Fruit fly (Drosophila melanogaster) whole organism, wandering third instar larva: ENCODE data around the gene Atox1.
A peak's percentile ranks its signal among the peaks of the same experiment; 100 is the strongest.

ENCODE experiments used
- Abd-B ChIP-seq: fragments of >200 bp; optimal IDR thresholded peaks from 2 replicates; lab custom pipeline; 2017; ENCODE audit warnings: missing biosample characterization, missing genetic modification characterization
- CG9705 ChIP-seq: fragments of 200-800 bp; sonication (Bioruptor generic); optimal IDR thresholded peaks from 2 replicates; lab custom pipeline; 2018; ENCODE audit warnings: missing biosample characterization, mild to moderate bottlenecking, missing genetic modification characterization
- CrebA ChIP-seq: fragments of 200-800 bp; sonication (Bioruptor generic); optimal IDR thresholded peaks from 2 replicates; lab custom pipeline; 2016; ENCODE audit warnings: missing biosample characterization, mild to moderate bottlenecking, missing genetic modification characterization, borderline replicate concordance
- Dfd ChIP-seq: fragments of >200 bp; optimal IDR thresholded peaks from 2 replicates; lab custom pipeline; 2017; ENCODE audit warnings: missing biosample characterization, missing genetic modification characterization
- Dif ChIP-seq: fragments of 200-275, 200-300 bp; sonication (Bioruptor generic); optimal IDR thresholded peaks from 2 replicates; lab custom pipeline; 2018; ENCODE audit warnings: missing biosample characterization, missing genetic modification characterization; ENCODE audit not compliant: partially characterized antibody
- GATAd ChIP-seq: sonication (Bioruptor generic); optimal IDR thresholded peaks from 2 replicates; lab custom pipeline; 2016; ENCODE audit warnings: missing biosample characterization, missing genetic modification characterization
- HLH106 ChIP-seq: fragments of 200-800 bp; optimal IDR thresholded peaks from 3 replicates; lab custom pipeline; 2019; ENCODE audit warnings: missing biosample characterization, mild to moderate bottlenecking, missing genetic modification characterization, moderate library complexity
- Hnf4 ChIP-seq: fragments of 200-800 bp; sonication (Bioruptor generic); optimal IDR thresholded peaks from 2 replicates; lab custom pipeline; 2016; ENCODE audit warnings: missing biosample characterization, mild to moderate bottlenecking, missing genetic modification characterization
- Hr78 ChIP-seq: fragments of >200 bp; optimal IDR thresholded peaks from 2 replicates; lab custom pipeline; 2017; ENCODE audit warnings: missing biosample characterization, missing genetic modification characterization
- Hr83 ChIP-seq: fragments of 200-300 bp; sonication (Bioruptor generic); optimal IDR thresholded peaks from 2 replicates; lab custom pipeline; 2016; ENCODE audit warnings: missing biosample characterization, mild to moderate bottlenecking, missing genetic modification characterization, moderate library complexity; ENCODE audit not compliant: poor library complexity, severe bottlenecking
- Jra ChIP-seq: sonication (Bioruptor generic); optimal IDR thresholded peaks from 2 replicates; lab custom pipeline; 2016; ENCODE audit warnings: missing biosample characterization, missing genetic modification characterization
- Mio ChIP-seq: sonication (Bioruptor generic); optimal IDR thresholded peaks from 2 replicates; lab custom pipeline; 2016; ENCODE audit warnings: missing biosample characterization, missing genetic modification characterization
- Myc ChIP-seq: fragments of >200 bp; optimal IDR thresholded peaks from 2 replicates; lab custom pipeline; 2017
- N ChIP-seq: fragments of >200 bp; optimal IDR thresholded peaks from 2 replicates; lab custom pipeline; 2018; ENCODE audit warnings: missing biosample characterization, missing external identifiers, missing genetic modification characterization
- OdsH ChIP-seq: fragments of 200-800 bp; sonication (Bioruptor generic); optimal IDR thresholded peaks from 2 replicates; lab custom pipeline; 2016; ENCODE audit warnings: missing biosample characterization, mild to moderate bottlenecking, missing genetic modification characterization
- Rel ChIP-seq, 2 experiments: fragments of 200-800 bp; sonication (Bioruptor generic) in 1 of 2; optimal IDR thresholded peaks; 2 replicates in 1 of 2; 3 replicates in 1 of 2; lab custom pipeline; 2016 to 2019; ENCODE audit warnings: mild to moderate bottlenecking in 2 of 2, missing biosample characterization in 2 of 2, missing genetic modification characterization in 2 of 2, moderate library complexity in 1 of 2
- Sp1 ChIP-seq: fragments of 200-800 bp; sonication (Bioruptor generic); optimal IDR thresholded peaks from 3 replicates; lab custom pipeline; 2019; ENCODE audit warnings: missing biosample characterization, mild to moderate bottlenecking, missing genetic modification characterization, moderate library complexity
- Vsx2 ChIP-seq: fragments of 200-300, 225-300 bp; sonication (Bioruptor generic); optimal IDR thresholded peaks from 2 replicates; lab custom pipeline; 2018; ENCODE audit warnings: missing biosample characterization, missing genetic modification characterization; ENCODE audit not compliant: partially characterized antibody
- br ChIP-seq: fragments of 200-800 bp; sonication (Bioruptor generic); optimal IDR thresholded peaks from 2 replicates; lab custom pipeline; 2016; ENCODE audit warnings: missing biosample characterization, missing genetic modification characterization
- brk ChIP-seq: fragments of 200-800 bp; sonication (Bioruptor generic); optimal IDR thresholded peaks from 2 replicates; lab custom pipeline; 2016; ENCODE audit warnings: missing biosample characterization, mild to moderate bottlenecking, missing genetic modification characterization
- dl ChIP-seq, 2 experiments: fragments of 175-275, 200-275 bp in 1 of 2; fragments of 200-275 bp in 1 of 2; sonication (Bioruptor generic); optimal IDR thresholded peaks; lab custom pipeline; 2018; ENCODE audit warnings: mild to moderate bottlenecking in 2 of 2, missing biosample characterization in 2 of 2, missing genetic modification characterization in 2 of 2, moderate library complexity in 2 of 2; ENCODE audit not compliant: partially characterized antibody in 2 of 2, insufficient read depth in 1 of 2
- dmrt93B ChIP-seq: fragments of 200-800 bp; sonication (Bioruptor generic); optimal IDR thresholded peaks from 2 replicates; lab custom pipeline; 2018; ENCODE audit warnings: missing biosample characterization, mild to moderate bottlenecking, missing genetic modification characterization
- dsf ChIP-seq: sonication (Bioruptor generic); optimal IDR thresholded peaks from 2 replicates; lab custom pipeline; 2016; ENCODE audit warnings: missing biosample characterization, missing genetic modification characterization, borderline replicate concordance
- ey ChIP-seq: fragments of 200-800 bp; sonication (Bioruptor generic); optimal IDR thresholded peaks from 2 replicates; lab custom pipeline; 2016; ENCODE audit warnings: missing biosample characterization, missing genetic modification characterization
- foxo ChIP-seq, 2 experiments: fragments of 200-800 bp; sonication (Bioruptor generic); optimal IDR thresholded peaks; 2 replicates in 1 of 2; 3 replicates in 1 of 2; lab custom pipeline; 2016 to 2017; ENCODE audit warnings: missing biosample characterization in 2 of 2, missing genetic modification characterization in 2 of 2
- fru ChIP-seq: fragments of 200-800 bp; sonication (Bioruptor generic); optimal IDR thresholded peaks from 3 replicates; lab custom pipeline; 2016; ENCODE audit warnings: missing biosample characterization, mild to moderate bottlenecking, missing genetic modification characterization
- h ChIP-seq: fragments of 200-800 bp; sonication (Bioruptor generic); optimal IDR thresholded peaks from 3 replicates; lab custom pipeline; 2016; ENCODE audit warnings: missing biosample characterization, mild to moderate bottlenecking, missing genetic modification characterization
- jim ChIP-seq: fragments of 175-275, 200-325 bp; sonication (Bioruptor generic); optimal IDR thresholded peaks from 2 replicates; lab custom pipeline; 2016; ENCODE audit warnings: missing biosample characterization, mild to moderate bottlenecking, missing genetic modification characterization
- lola ChIP-seq: fragments of >200 bp; optimal IDR thresholded peaks from 2 replicates; lab custom pipeline; 2017; ENCODE audit warnings: missing biosample characterization, missing genetic modification characterization
- pan ChIP-seq: fragments of >200 bp; optimal IDR thresholded peaks from 2 replicates; lab custom pipeline; 2017
- psq ChIP-seq: fragments of 200-800 bp; sonication (Bioruptor generic); optimal IDR thresholded peaks from 3 replicates; lab custom pipeline; 2017; ENCODE audit warnings: missing biosample characterization, mild to moderate bottlenecking, missing genetic modification characterization, moderate library complexity
- rgr ChIP-seq: fragments of 200-800 bp; sonication (Bioruptor generic); optimal IDR thresholded peaks from 3 replicates; lab custom pipeline; 2016; ENCODE audit warnings: missing biosample characterization, mild to moderate bottlenecking, missing genetic modification characterization
- sage ChIP-seq: fragments of 200-800 bp; sonication (Bioruptor generic); optimal IDR thresholded peaks from 2 replicates; lab custom pipeline; 2016; ENCODE audit warnings: missing biosample characterization, mild to moderate bottlenecking, missing genetic modification characterization
- sv ChIP-seq: fragments of 200-800 bp; sonication (Bioruptor generic); optimal IDR thresholded peaks from 3 replicates; lab custom pipeline; 2016; ENCODE audit warnings: missing biosample characterization, missing genetic modification characterization
- usp ChIP-seq: fragments of >200 bp; optimal IDR thresholded peaks from 2 replicates; lab custom pipeline; 2017; ENCODE audit warnings: missing biosample characterization, missing genetic modification characterization
- woc ChIP-seq: sonication (Bioruptor generic); optimal IDR thresholded peaks from 2 replicates; lab custom pipeline; 2016; ENCODE audit warnings: missing biosample characterization, mild to moderate bottlenecking, missing genetic modification characterization

The Atox1 gene

DNA sequence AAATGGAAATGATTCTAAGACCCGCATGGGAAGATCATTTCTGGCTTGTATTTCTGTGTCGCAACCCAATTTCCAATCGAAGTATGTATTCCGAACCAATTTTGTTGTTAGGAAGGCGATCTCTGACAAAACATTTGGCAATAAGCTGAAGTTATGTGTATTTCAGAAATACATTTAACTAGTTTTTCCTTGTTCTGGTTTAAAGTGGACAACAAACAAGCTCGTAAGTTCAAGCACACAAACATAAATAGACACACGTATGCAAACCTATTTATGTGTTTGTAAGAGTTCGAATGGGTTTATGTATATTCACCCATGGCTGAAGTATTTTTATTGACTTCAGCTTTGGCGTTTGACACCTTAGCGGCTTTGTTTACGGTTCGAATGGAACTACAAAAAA lies 5.1 kb downstream of the Atox1 start:
- TF ChIP-seq Hr83 (GFP tag; lab: Kevin White, UChicago): no peak
- no peak for TF ChIP-seq ey (GFP tag; lab: Kevin White, UChicago)
- no peak for TF ChIP-seq fru (GFP tag; lab: Kevin White, UChicago)
- no peak for TF ChIP-seq HLH106
- no peak for TF ChIP-seq br
- TF ChIP-seq Rel (GFP tag; optimal IDR thresholded peaks at IDR 0.05; lab: Kevin White, UChicago): no peak
- TF ChIP-seq Rel (tag; optimal IDR thresholded peaks at IDR 0.05; lab: Kevin White, UChicago): no peak
- no peak for TF ChIP-seq Sp1
- TF ChIP-seq OdsH (GFP tag; lab: Kevin White, UChicago): no peak
- TF ChIP-seq h (GFP tag; lab: Kevin White, UChicago): no peak
- no peak for TF ChIP-seq sage (GFP tag; lab: Kevin White, UChicago)
- TF ChIP-seq Dif: no peak
- TF ChIP-seq Dfd: no peak
- TF ChIP-seq Vsx2 (GFP tag; lab: Kevin White, UChicago): no peak
- TF ChIP-seq sv: no peak
- TF ChIP-seq CrebA (GFP tag; lab: Kevin White, UChicago): no peak

DNA sequence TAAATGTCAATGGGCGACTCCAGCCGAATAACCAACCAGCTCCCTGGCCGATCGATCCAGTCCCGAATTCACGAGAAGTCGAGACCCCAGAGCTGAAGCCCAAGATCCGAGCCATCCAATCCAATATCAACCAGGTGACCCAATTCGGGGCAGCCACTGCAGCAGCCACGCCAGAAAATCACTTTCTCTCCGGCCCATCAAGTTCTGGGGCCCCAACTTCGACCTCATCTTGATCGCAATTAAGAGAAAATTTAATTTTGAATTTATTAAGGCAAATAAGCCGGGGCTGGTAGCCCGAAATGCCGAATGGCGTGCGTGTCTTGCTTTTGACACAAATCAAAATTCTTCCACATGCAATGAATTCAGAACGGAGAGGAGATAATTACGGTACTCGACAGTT lies 7.1 kb downstream of the Atox1 start:
- no peak for TF ChIP-seq br
- TF ChIP-seq Jra (GFP tag; lab: Kevin White, UChicago): no peak
- no peak for TF ChIP-seq h (GFP tag; lab: Kevin White, UChicago)
- no peak for TF ChIP-seq dl (GFP tag; optimal IDR thresholded peaks at IDR 0.05; lab: Kevin White, UChicago; ENCODE audit: insufficient read depth in 1 of 2, partially characterized antibody in 2 of 2)
- TF ChIP-seq Sp1: no peak
- TF ChIP-seq Vsx2 (GFP tag; lab: Kevin White, UChicago): no peak
- TF ChIP-seq usp (GFP tag; lab: Kevin White, UChicago): no peak
- TF ChIP-seq sage (GFP tag; lab: Kevin White, UChicago): no peak
- TF ChIP-seq Dif: no peak
- TF ChIP-seq woc: no peak
- no peak for TF ChIP-seq Rel (GFP tag; optimal IDR thresholded peaks at IDR 0.05; lab: Kevin White, UChicago)
- TF ChIP-seq Rel (tag; optimal IDR thresholded peaks at IDR 0.05; lab: Kevin White, UChicago): no peak
- TF ChIP-seq pan (lab: Kevin White, UChicago): no peak
- TF ChIP-seq Dfd: no peak

DNA sequence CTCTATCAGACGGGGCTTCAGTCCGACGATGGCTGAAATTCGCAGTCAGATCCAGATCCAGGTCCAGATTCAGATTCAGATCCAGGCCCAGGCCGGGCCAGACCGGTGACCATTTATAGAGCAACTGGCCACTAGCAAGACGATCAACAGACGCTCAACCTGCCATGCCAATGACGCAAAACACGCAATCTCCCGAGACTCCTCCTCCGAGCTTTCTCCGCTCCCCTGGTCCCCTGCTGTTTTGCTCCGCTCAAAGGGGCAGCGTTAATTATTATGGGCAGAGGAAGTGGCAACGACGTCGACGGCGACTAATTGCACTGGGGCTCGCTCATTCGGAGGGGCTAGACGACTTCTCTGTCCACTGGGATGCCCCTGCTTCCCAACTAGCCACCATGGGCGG lies 10.6 kb downstream of the Atox1 start:
- no peak for TF ChIP-seq N
- no peak for TF ChIP-seq CG9705 (GFP tag; lab: Kevin White, UChicago)
- TF ChIP-seq Abd-B (GFP tag; lab: Kevin White, UChicago): no peak
- TF ChIP-seq dsf (GFP tag; lab: Kevin White, UChicago): no peak
- TF ChIP-seq dmrt93B (GFP tag; lab: Kevin White, UChicago): no peak
- no peak for TF ChIP-seq rgr
- no peak for TF ChIP-seq psq

DNA sequence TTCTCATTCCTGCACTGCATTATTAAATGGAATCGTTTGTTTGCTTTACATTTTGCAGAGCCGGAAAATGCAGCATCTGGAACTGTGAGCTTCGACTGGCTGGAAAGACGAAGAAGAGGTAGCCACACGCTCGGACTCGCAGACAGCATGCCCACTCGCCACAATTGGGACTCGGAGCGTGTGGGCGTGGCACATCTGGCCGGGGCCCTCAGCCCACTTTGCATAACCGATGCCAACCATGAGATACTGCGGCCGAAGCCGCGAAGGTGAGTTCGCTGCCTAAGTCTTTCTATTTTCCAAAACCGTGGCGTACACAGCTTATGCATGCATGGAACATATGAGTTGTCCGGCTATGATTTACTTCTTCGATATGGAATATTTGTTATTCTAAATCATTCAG lies 11.3 kb downstream of the Atox1 start:
- no peak for TF ChIP-seq Mio (GFP tag; lab: Kevin White, UChicago)
- no peak for TF ChIP-seq CrebA (GFP tag; lab: Kevin White, UChicago)
- TF ChIP-seq Dif: no peak
- TF ChIP-seq brk: no peak
- TF ChIP-seq ey (GFP tag; lab: Kevin White, UChicago): no peak
- no peak for TF ChIP-seq Rel (GFP tag; optimal IDR thresholded peaks at IDR 0.05; lab: Kevin White, UChicago)
- no peak for TF ChIP-seq Rel (tag; optimal IDR thresholded peaks at IDR 0.05; lab: Kevin White, UChicago)
- no peak for TF ChIP-seq OdsH (GFP tag; lab: Kevin White, UChicago)
- no peak for TF ChIP-seq HLH106
- no peak for TF ChIP-seq h (GFP tag; lab: Kevin White, UChicago)
- no peak for TF ChIP-seq Vsx2 (GFP tag; lab: Kevin White, UChicago)
- TF ChIP-seq rgr: no peak
- TF ChIP-seq Myc (lab: Kevin White, UChicago): no peak
- TF ChIP-seq N: no peak
- TF ChIP-seq psq: no peak
- TF ChIP-seq lola (GFP tag; lab: Kevin White, UChicago): no peak
- TF ChIP-seq dsf (GFP tag; lab: Kevin White, UChicago): no peak
- no peak for TF ChIP-seq Jra (GFP tag; lab: Kevin White, UChicago)
- TF ChIP-seq woc: no peak
- TF ChIP-seq Dfd: no peak

DNA sequence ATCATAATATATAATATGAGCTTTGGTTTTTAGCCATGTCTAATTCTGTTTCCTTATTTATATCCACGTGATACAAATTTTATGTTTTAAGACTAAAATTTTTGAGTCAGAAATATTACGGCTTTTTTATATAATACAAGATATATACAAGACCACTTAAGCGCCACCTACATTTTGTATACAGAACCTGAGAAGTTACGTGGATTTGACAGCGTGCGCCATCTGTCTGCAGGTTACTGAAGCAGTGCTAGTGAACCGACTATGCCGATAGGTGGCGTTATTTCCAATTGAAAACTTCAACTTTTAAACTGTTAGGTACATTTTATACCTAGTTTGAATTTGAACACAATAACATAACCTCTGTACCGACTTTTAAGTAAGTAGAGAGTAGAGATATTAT lies 12.0 kb downstream of the Atox1 start:
- TF ChIP-seq brk: no peak
- peak; percentile 93 for TF ChIP-seq Myc (lab: Kevin White, UChicago)
- TF ChIP-seq lola (GFP tag; lab: Kevin White, UChicago): no peak
- TF ChIP-seq Hnf4 (GFP tag; lab: Kevin White, UChicago): peak; percentile 69
- no peak for TF ChIP-seq usp (GFP tag; lab: Kevin White, UChicago)
- no peak for TF ChIP-seq woc
- peak; percentile 48 for TF ChIP-seq fru (GFP tag; lab: Kevin White, UChicago)
- peak; percentile 39 for TF ChIP-seq psq
- no peak for TF ChIP-seq sage (GFP tag; lab: Kevin White, UChicago)
- no peak for TF ChIP-seq jim (GFP tag; lab: Kevin White, UChicago)
- peak in 1 of 2 experiments; percentile 71 for TF ChIP-seq foxo (GFP tag; optimal IDR thresholded peaks at IDR 0.05; lab: Kevin White, UChicago)
- no peak for TF ChIP-seq Sp1
- TF ChIP-seq GATAd (GFP tag; lab: Kevin White, UChicago): no peak
- no peak for TF ChIP-seq Jra (GFP tag; lab: Kevin White, UChicago)
- TF ChIP-seq HLH106: peak; percentile 57
- peak; percentile 72 for TF ChIP-seq Hr83 (GFP tag; lab: Kevin White, UChicago)
- TF ChIP-seq Vsx2 (GFP tag; lab: Kevin White, UChicago): no peak
- no peak for TF ChIP-seq rgr
- peak; percentile 57 for TF ChIP-seq sv
- TF ChIP-seq Hr78 (GFP tag; lab: Kevin White, UChicago): no peak
- TF ChIP-seq CrebA (GFP tag; lab: Kevin White, UChicago): no peak
- peak; percentile 30 for TF ChIP-seq dmrt93B (GFP tag; lab: Kevin White, UChicago)
- TF ChIP-seq N: no peak
- peak; percentile 48 for TF ChIP-seq OdsH (GFP tag; lab: Kevin White, UChicago)
- no peak for TF ChIP-seq dsf (GFP tag; lab: Kevin White, UChicago)
- peak; percentile 50 for TF ChIP-seq ey (GFP tag; lab: Kevin White, UChicago)
- no peak for TF ChIP-seq pan (lab: Kevin White, UChicago)
